Worm (Caenorhabditis elegans): ENCODE results near the gene unc-60.

Gene unc-60

ce11 chrV:1471078-1471969, 3.6 kb upstream of the unc-60 start:
- TF ChIP-seq F57C9.4 (tag; optimal IDR thresholded peaks at IDR 0.05) (no peak), mel-28 (tag; optimal IDR thresholded peaks at IDR 0.05; ENCODE audit: borderline replicate concordance) (no peak), lir-1 (GFP tag; conservative IDR thresholded peaks at IDR 0.05) (no peak), die-1 (tag; optimal IDR thresholded peaks at IDR 0.05) (no peak), ztf-22 (GFP tag; optimal IDR thresholded peaks at IDR 0.05) (no peak), lin-40 (tag; optimal IDR thresholded peaks at IDR 0.05) (peak; percentile 67), Y56A3A.18 (GFP tag; IDR thresholded peaks at IDR 0.05) (no peak), snpc-3.4 (tag; optimal IDR thresholded peaks at IDR 0.05) (peak; percentile 6), C17E4.6 (GFP tag; IDR thresholded peaks at IDR 0.05) (no peak), nfya-2 (GFP tag; IDR thresholded peaks at IDR 0.05) (no peak), ztf-3 (GFP tag; optimal IDR thresholded peaks at IDR 0.05) (no peak), chd-7 (tag; optimal IDR thresholded peaks at IDR 0.05) (no peak), ceh-100 (GFP tag; IDR thresholded peaks at IDR 0.05) (no peak), sptf-2 (GFP tag; optimal IDR thresholded peaks at IDR 0.05) (no peak), dpl-1 (GFP tag; optimal IDR thresholded peaks at IDR 0.05) (peak; percentile 64), akir-1 (GFP tag; optimal IDR thresholded peaks at IDR 0.05) (no peak), rpc-1 (optimal IDR thresholded peaks at IDR 0.05) (no peak), rpc-1 (tag; optimal IDR thresholded peaks at IDR 0.05) (no peak), snpc-4 (GFP tag; optimal IDR thresholded peaks at IDR 0.05) (peak; percentile 38), snpc-4 (tag; optimal IDR thresholded peaks at IDR 0.05) (peak in 2 of 4 experiments; percentile 31 to 52), let-526 (GFP tag; IDR thresholded peaks at IDR 0.05) (no peak), unc-130 (GFP tag; optimal IDR thresholded peaks at IDR 0.05) (no peak), tlf-1 (GFP tag; optimal IDR thresholded peaks at IDR 0.05) (peak; percentile 11), mcd-1 (GFP tag; IDR thresholded peaks at IDR 0.05) (peak; percentile 93), F33H1.4 (GFP tag; IDR thresholded peaks at IDR 0.05) (peak; percentile 95), D2030.7 (GFP tag; IDR thresholded peaks at IDR 0.05) (peak; percentile 77), nfyb-1 (GFP tag; IDR thresholded peaks at IDR 0.05) (no peak), madf-8 (GFP tag; conservative IDR thresholded peaks at IDR 0.05) (peak; percentile 70), Y53F4B.3 (GFP tag; IDR thresholded peaks at IDR 0.05) (no peak), let-607 (tag; optimal IDR thresholded peaks at IDR 0.05) (peak in 1 of 2 experiments; percentile 19), lin-26 (GFP tag; IDR thresholded peaks at IDR 0.05) (0 out of 2 replicates have a peak, but pooled peaks have one; percentile 28), F52B5.7 (tag; optimal IDR thresholded peaks at IDR 0.05) (no peak), ceh-91 (GFP tag; IDR thresholded peaks at IDR 0.05) (peak; percentile 76), ekl-4 (GFP tag; IDR thresholded peaks at IDR 0.05) (no peak), Y53G8AR.9 (GFP tag; conservative IDR thresholded peaks at IDR 0.05) (no peak), ZK185.1 (tag; optimal IDR thresholded peaks at IDR 0.05; ENCODE audit: poor library complexity, severe bottlenecking) (peak; percentile 43), C06A6.2 (GFP tag; conservative IDR thresholded peaks at IDR 0.05) (no peak), mes-4 (tag; optimal IDR thresholded peaks at IDR 0.05) (no peak), zfh-2 (GFP tag; conservative IDR thresholded peaks at IDR 0.05) (peak; percentile 38; the same call in 1 of the 2 replicates), snpc-1.3 (tag; optimal IDR thresholded peaks at IDR 0.05; ENCODE audit: insufficient read depth) (peak; percentile 38), dpff-1 (tag; optimal IDR thresholded peaks at IDR 0.05) (no peak), hmg-1.2 (GFP tag; IDR thresholded peaks at IDR 0.05) (0 out of 2 replicates have a peak, but pooled peaks have one; percentile 11), F37B4.10 (GFP tag; IDR thresholded peaks at IDR 0.05) (no peak), B0261.1 (tag; optimal IDR thresholded peaks at IDR 0.05) (no peak), mxl-1 (tag; optimal IDR thresholded peaks at IDR 0.05) (no peak), repo-1 (tag; optimal IDR thresholded peaks at IDR 0.05) (no peak), xnd-1 (tag; optimal IDR thresholded peaks at IDR 0.05) (peak; percentile 30)

All from whole organism, young adult.